Worm (Caenorhabditis elegans): Measurements from ENCODE around the gene srsx-36.
"Not testable (repeated sequence)": the region's sequence is repeated elsewhere in the genome, so short reads cannot be mapped to it uniquely, and the experiment has no call there.

srsx-36 gene

ce11 chrV:15807420-15807819 is 2.0 kb downstream of the srsx-36 start, which contains the start of gene srsx-38:
Gene srsx-38 (minus strand): TSS chrV:15807520.
- not testable (repeated sequence) for TF ChIP-seq K09A11.1 (tag; optimal IDR thresholded peaks at IDR 0.05; ENCODE audit: insufficient read depth); hlh-6 (tag; optimal IDR thresholded peaks at IDR 0.05); ztf-16 (tag; optimal IDR thresholded peaks at IDR 0.05)

ce11 chrV:15803748-15804147 is 5.7 kb downstream of the srsx-36 start, which contains the start of gene T26E4.18:
Gene T26E4.18 (minus strand): TSS chrV:15803848.
- not testable (repeated sequence) for TF ChIP-seq fkh-6, sox-4, unc-42 (tag; optimal IDR thresholded peaks at IDR 0.05)

DNA sequence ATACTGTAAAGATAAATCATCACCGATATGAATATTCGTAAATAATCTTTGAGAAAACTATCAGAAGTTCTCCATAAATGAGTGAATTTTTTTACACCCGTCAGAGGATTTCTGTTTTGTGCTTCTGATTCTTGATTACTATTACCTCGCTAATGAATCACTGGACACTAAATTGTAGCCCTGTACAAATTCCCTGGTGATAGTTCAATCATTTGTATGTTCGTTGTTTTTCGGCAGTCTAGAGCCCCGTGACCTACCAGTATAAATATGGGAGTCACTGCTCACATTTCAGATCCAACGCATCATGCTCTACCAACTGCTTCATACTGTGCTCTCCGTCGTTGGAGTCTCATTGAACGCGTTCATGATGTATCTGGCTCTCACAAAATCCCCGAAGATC is 6.4 kb downstream of the srsx-36 start, which contains the start of gene srd-27:
Gene srd-27 (plus strand): TSS at position 301 of the 400 bp plus-strand sequence.
- not testable (repeated sequence) for TF ChIP-seq ztf-16, fax-1, che-1 (tag; optimal IDR thresholded peaks at IDR 0.05)

DNA sequence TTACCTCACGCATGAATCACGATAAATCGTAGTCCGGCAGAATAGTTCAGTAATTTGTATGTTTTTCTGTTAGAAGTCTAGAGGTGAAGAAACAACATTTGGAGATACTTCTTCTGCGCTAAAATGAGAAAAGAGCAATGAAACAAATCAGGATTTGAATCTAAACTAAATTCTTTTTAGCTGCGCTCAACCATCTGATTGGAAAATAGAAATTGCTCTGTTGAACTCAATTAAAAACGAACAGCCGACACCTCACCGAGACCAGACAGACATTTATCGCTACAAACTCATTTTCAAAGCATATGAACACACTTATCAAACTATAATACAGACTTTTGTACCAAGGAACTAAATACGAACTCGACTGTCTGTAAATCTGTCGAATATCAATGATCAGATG is 6.8 kb downstream of the srsx-36 start, which contains the start of gene T26E4.9:
Gene T26E4.9 (minus strand): TSS at position 101 of the 400 bp plus-strand sequence.
- not testable (repeated sequence) for TF ChIP-seq ttx-3, K02D7.2, che-1 (tag; optimal IDR thresholded peaks at IDR 0.05)

- TF ChIP-seq ceh-14 (tag; optimal IDR thresholded peaks at IDR 0.05) (no peak), ama-1 (optimal IDR thresholded peaks at IDR 0.05) (no peak), K09A11.1 (tag; optimal IDR thresholded peaks at IDR 0.05; ENCODE audit: insufficient read depth) (no peak), ztf-16 (tag; optimal IDR thresholded peaks at IDR 0.05) (no peak), hlh-30 (tag; optimal IDR thresholded peaks at IDR 0.05; ENCODE audit: insufficient read depth) (no peak), rnt-1 (tag; optimal IDR thresholded peaks at IDR 0.05) (no peak), ceh-24 (tag; optimal IDR thresholded peaks at IDR 0.05) (no peak), hlh-13 (GFP tag; optimal IDR thresholded peaks at IDR 0.05) (no peak), ceh-31 (tag; optimal IDR thresholded peaks at IDR 0.05) (no peak), unc-42 (tag; optimal IDR thresholded peaks at IDR 0.05) (no peak), elt-4 (tag; optimal IDR thresholded peaks at IDR 0.05) (no peak), pag-3 (tag; optimal IDR thresholded peaks at IDR 0.05; ENCODE audit: borderline replicate concordance) (no peak), syd-9 (tag; optimal IDR thresholded peaks at IDR 0.05) (no peak)
Measured at ce11 chrV:15798108-15798507, 11.3 kb downstream of the srsx-36 start, which contains the start of gene T26E4.10. Gene T26E4.10 (minus strand): TSS chrV:15798208.

DNA sequence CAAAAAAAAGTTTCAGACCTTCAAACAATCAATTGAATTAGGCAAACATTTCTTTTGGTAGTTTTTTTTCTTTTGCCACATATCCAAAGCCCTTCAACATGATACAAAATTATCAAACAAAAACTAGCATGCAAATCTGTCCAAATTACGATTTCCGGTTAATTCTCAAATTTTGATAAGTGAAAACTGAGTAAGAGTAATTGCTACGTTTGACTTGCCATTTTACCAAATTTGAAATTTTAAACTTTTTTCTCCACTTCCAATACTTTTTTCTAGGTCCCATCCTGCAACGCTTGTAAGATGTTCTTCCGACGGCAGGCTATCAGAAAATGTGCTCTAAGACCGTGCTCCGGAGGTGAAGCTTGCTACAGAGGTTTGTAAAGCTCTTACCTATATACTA is 13.4 kb downstream of the srsx-36 start, which contains the start of gene nhr-223:
Gene nhr-223 (plus strand): TSS at position 301 of the 400 bp plus-strand sequence.
- TF ChIP-seq K09A11.1 (tag; optimal IDR thresholded peaks at IDR 0.05; ENCODE audit: insufficient read depth) (no peak), ceh-18 (tag; optimal IDR thresholded peaks at IDR 0.05) (no peak), unc-42 (tag; optimal IDR thresholded peaks at IDR 0.05) (no peak), ceh-34 (tag; optimal IDR thresholded peaks at IDR 0.05) (no peak), pha-2 (tag; optimal IDR thresholded peaks at IDR 0.05) (no peak), ztf-16 (tag; optimal IDR thresholded peaks at IDR 0.05) (no peak), ceh-9 (tag; optimal IDR thresholded peaks at IDR 0.05) (no peak), rnt-1 (tag; optimal IDR thresholded peaks at IDR 0.05) (no peak), ets-4 (tag; optimal IDR thresholded peaks at IDR 0.05) (no peak), tbx-7 (tag; optimal IDR thresholded peaks at IDR 0.05) (no peak), syd-9 (tag; optimal IDR thresholded peaks at IDR 0.05) (no peak), gmeb-2 (tag; optimal IDR thresholded peaks at IDR 0.05) (no peak), dve-1 (tag; optimal IDR thresholded peaks at IDR 0.05) (no peak), sdc-2 (tag; optimal IDR thresholded peaks at IDR 0.05) (no peak), hlh-30 (tag; optimal IDR thresholded peaks at IDR 0.05; ENCODE audit: insufficient read depth) (no peak), ceh-19 (GFP tag; optimal IDR thresholded peaks at IDR 0.05) (no peak), elt-2 (tag; optimal IDR thresholded peaks at IDR 0.05) (no peak), odd-2 (tag; optimal IDR thresholded peaks at IDR 0.05) (no peak)

Measured in whole organism, late embryonic.